Fruit fly (Drosophila melanogaster) whole organism, embryonic: ENCODE measurements around the gene stwl.

ENCODE experiments used
- ATbp ChIP-seq: fragments of 200-800 bp; sonication (Bioruptor generic); optimal IDR thresholded peaks from 2 replicates; lab custom pipeline; 2017; ENCODE audit warnings: missing biosample characterization, mild to moderate bottlenecking, missing genetic modification characterization, missing genetic modification reagents
- Asciz ChIP-seq: fragments of 200-800 bp; sonication (Bioruptor generic); optimal IDR thresholded peaks from 2 replicates; lab custom pipeline; 2017; ENCODE audit warnings: missing biosample characterization, mild to moderate bottlenecking, missing genetic modification characterization, missing genetic modification reagents
- Atf6 ChIP-seq: fragments of 200-800 bp; sonication (Bioruptor generic); IDR thresholded peaks from 2 replicates; pipeline ENCODE4 v1.3.6; 2022; ENCODE audit warnings: missing biosample characterization, missing genetic modification characterization
- Blimp-1 ChIP-seq: fragments of 200-800 bp; sonication (Bioruptor generic); optimal IDR thresholded peaks from 3 replicates; lab custom pipeline; 2018; ENCODE audit warnings: missing biosample characterization, missing genetic modification characterization, mild to moderate bottlenecking, moderate library complexity, missing genetic modification reagents
- CG10431 ChIP-seq: fragments of 200-800 bp; sonication (Bioruptor generic); optimal IDR thresholded peaks from 3 replicates; lab custom pipeline; 2018; ENCODE audit warnings: missing biosample characterization, mild to moderate bottlenecking, missing genetic modification characterization
- CG10543 ChIP-seq: fragments of 200-800 bp; sonication (Bioruptor generic); optimal IDR thresholded peaks from 3 replicates; lab custom pipeline; 2017; ENCODE audit warnings: missing biosample characterization, mild to moderate bottlenecking, missing genetic modification characterization, moderate library complexity
- CG11398 ChIP-seq: fragments of 200-800 bp; sonication (Bioruptor generic); optimal IDR thresholded peaks from 2 replicates; lab custom pipeline; 2016; ENCODE audit warnings: missing biosample characterization, missing genetic modification characterization
- CG12236 ChIP-seq: fragments of 200-800 bp; sonication (Bioruptor generic); optimal IDR thresholded peaks from 2 replicates; lab custom pipeline; 2016; ENCODE audit warnings: missing biosample characterization, missing genetic modification characterization
- CG12391 ChIP-seq: fragments of 200-800 bp; sonication (Bioruptor generic); optimal IDR thresholded peaks from 3 replicates; lab custom pipeline; 2018; ENCODE audit warnings: missing biosample characterization, mild to moderate bottlenecking, missing genetic modification characterization, moderate library complexity
- CG14710 ChIP-seq: fragments of 200-800 bp; sonication (Bioruptor generic); optimal IDR thresholded peaks from 3 replicates; lab custom pipeline; 2019; ENCODE audit warnings: missing biosample characterization, mild to moderate bottlenecking, missing genetic modification characterization, moderate library complexity
- CG16863 ChIP-seq: fragments of 200-800 bp; sonication (Bioruptor generic); optimal IDR thresholded peaks from 3 replicates; lab custom pipeline; 2016; ENCODE audit warnings: missing biosample characterization, missing genetic modification characterization
- CG17328 ChIP-seq: fragments of 200-800 bp; sonication (Bioruptor generic); IDR thresholded peaks from 2 replicates; pipeline ENCODE4 v1.3.6; 2022; ENCODE audit warnings: missing biosample characterization, missing genetic modification characterization
- CG18011 ChIP-seq: fragments of 200-800 bp; sonication (Bioruptor generic); optimal IDR thresholded peaks from 2 replicates; lab custom pipeline; 2017; ENCODE audit warnings: missing biosample characterization, missing genetic modification characterization, mild to moderate bottlenecking, moderate library complexity, missing genotype
- CG18599 ChIP-seq: fragments of 200-800 bp; sonication (Bioruptor generic); optimal IDR thresholded peaks from 3 replicates; lab custom pipeline; 2017; ENCODE audit warnings: missing biosample characterization, missing genetic modification characterization, mild to moderate bottlenecking, moderate library complexity, missing genetic modification reagents
- CG18619 ChIP-seq: fragments of 200-800 bp; sonication (Bioruptor generic); optimal IDR thresholded peaks from 3 replicates; lab custom pipeline; 2017; ENCODE audit warnings: missing biosample characterization, mild to moderate bottlenecking, missing genetic modification characterization
- CG2120 ChIP-seq: fragments of 200-800 bp; sonication (Bioruptor generic); optimal IDR thresholded peaks from 3 replicates; lab custom pipeline; 2016; ENCODE audit warnings: missing biosample characterization, missing genetic modification characterization
- CG31388 ChIP-seq: fragments of 200-800 bp; sonication (Bioruptor generic); optimal IDR thresholded peaks from 2 replicates; lab custom pipeline; 2016; ENCODE audit warnings: missing biosample characterization, missing genetic modification characterization
- CG4328 ChIP-seq: fragments of 200-800 bp; sonication (Bioruptor generic); optimal IDR thresholded peaks from 3 replicates; lab custom pipeline; 2017; ENCODE audit warnings: missing biosample characterization, missing genetic modification reagents, missing genetic modification characterization
- CG6175 ChIP-seq: fragments of 200-800 bp; sonication (Bioruptor generic); IDR thresholded peaks from 3 replicates; pipeline ENCODE4 v1.3.6; 2022; ENCODE audit warnings: missing biosample characterization, missing genetic modification characterization
- CG6813 ChIP-seq: fragments of 200-800 bp; sonication (Bioruptor generic); optimal IDR thresholded peaks from 2 replicates; lab custom pipeline; 2017; ENCODE audit warnings: missing biosample characterization, missing genetic modification characterization, mild to moderate bottlenecking, moderate library complexity, missing genetic modification reagents
- CG8924 ChIP-seq: fragments of 200-800 bp; optimal IDR thresholded peaks from 3 replicates; lab custom pipeline; 2019; ENCODE audit warnings: missing biosample characterization, mild to moderate bottlenecking, missing genetic modification characterization, moderate library complexity
- CG9876 ChIP-seq: fragments of 200-800 bp; sonication (Bioruptor generic); optimal IDR thresholded peaks from 2 replicates; lab custom pipeline; 2016; ENCODE audit warnings: missing biosample characterization, missing genetic modification characterization
- CoRest ChIP-seq: fragments of 200-800 bp; sonication (Bioruptor generic); optimal IDR thresholded peaks from 3 replicates; lab custom pipeline; 2018; ENCODE audit warnings: missing biosample characterization, mild to moderate bottlenecking, missing genetic modification characterization, moderate library complexity
- CrebB ChIP-seq: fragments of 200-800 bp; sonication (Bioruptor generic); optimal IDR thresholded peaks from 3 replicates; lab custom pipeline; 2018; ENCODE audit warnings: missing biosample characterization, mild to moderate bottlenecking, missing genetic modification characterization
- Dfd ChIP-seq, 2 experiments: fragments of >200 bp; optimal IDR thresholded peaks; 2 replicates each; lab custom pipeline; 2017; ENCODE audit warnings: missing biosample characterization in 2 of 2, missing genetic modification characterization in 2 of 2
- Drgx ChIP-seq: fragments of 200-800 bp; sonication (Bioruptor generic); IDR thresholded peaks from 2 replicates; pipeline ENCODE4 v1.3.6; 2022; ENCODE audit warnings: missing biosample characterization, missing genetic modification characterization
- Hmr ChIP-seq: fragments of 200-800 bp; sonication (Bioruptor generic); optimal IDR thresholded peaks from 3 replicates; lab custom pipeline; 2017; ENCODE audit warnings: mild to moderate bottlenecking, missing biosample characterization, missing genetic modification reagents, missing genetic modification characterization
- MTF-1 ChIP-seq: fragments of 200-800 bp; sonication (Bioruptor generic); optimal IDR thresholded peaks from 2 replicates; lab custom pipeline; 2018; ENCODE audit warnings: missing biosample characterization, mild to moderate bottlenecking, missing genetic modification characterization, borderline replicate concordance
- Meics ChIP-seq: fragments of 200-800 bp; sonication (Bioruptor generic); optimal IDR thresholded peaks from 2 replicates; lab custom pipeline; 2017; ENCODE audit warnings: missing biosample characterization, mild to moderate bottlenecking, missing genetic modification characterization
- NFAT ChIP-seq: fragments of 200-800 bp; sonication (Bioruptor generic); IDR thresholded peaks from 2 replicates; pipeline ENCODE4 v1.3.6; 2022; ENCODE audit warnings: missing biosample characterization, missing genetic modification characterization
- Nf-YB ChIP-seq: fragments of 200-800 bp; sonication (Bioruptor generic); optimal IDR thresholded peaks from 3 replicates; lab custom pipeline; 2019; ENCODE audit warnings: missing biosample characterization, mild to moderate bottlenecking, missing genetic modification characterization, moderate library complexity
- PHDP ChIP-seq: fragments of 200-800 bp; sonication (Bioruptor generic); optimal IDR thresholded peaks from 3 replicates; lab custom pipeline; 2018; ENCODE audit warnings: missing biosample characterization, mild to moderate bottlenecking, missing genetic modification characterization, moderate library complexity
- Rx ChIP-seq: fragments of 200-800 bp; sonication (Bioruptor generic); IDR thresholded peaks from 2 replicates; pipeline ENCODE4 v1.3.6; 2022; ENCODE audit warnings: missing biosample characterization, missing genetic modification characterization
- Stat92E ChIP-seq, 3 experiments: fragments of >200 bp in 2 of 3; fragments of 200-800 bp in 1 of 3; sonication (Bioruptor generic) in 1 of 3; optimal IDR thresholded peaks; 2 replicates each; lab custom pipeline; 2017 to 2019; ENCODE audit warnings: missing biosample characterization in 3 of 3, missing genetic modification characterization in 3 of 3, mild to moderate bottlenecking in 1 of 3, moderate library complexity in 1 of 3
- abd-A ChIP-seq: fragments of 200-800 bp; sonication (Bioruptor generic); optimal IDR thresholded peaks from 3 replicates; lab custom pipeline; 2019; ENCODE audit warnings: missing biosample characterization, mild to moderate bottlenecking, missing genetic modification characterization, moderate library complexity
- ac ChIP-seq: fragments of 200-800 bp; sonication (Bioruptor generic); optimal IDR thresholded peaks from 3 replicates; lab custom pipeline; 2017; ENCODE audit warnings: missing biosample characterization, mild to moderate bottlenecking, missing genetic modification characterization
- croc ChIP-seq: fragments of 200-800 bp; sonication (Bioruptor generic); conservative IDR thresholded peaks from 3 replicates; pipeline ENCODE4 v1.3.6; 2022; ENCODE audit warnings: missing biosample characterization, missing genetic modification characterization
- crol ChIP-seq: fragments of 200-800 bp; sonication (Bioruptor generic); IDR thresholded peaks from 2 replicates; pipeline ENCODE4 v1.3.6; 2022; ENCODE audit warnings: missing biosample characterization, missing genetic modification characterization
- crp ChIP-seq, 2 experiments: fragments of 200-800 bp; sonication (Bioruptor generic); optimal IDR thresholded peaks; 2 replicates in 1 of 2; 3 replicates in 1 of 2; lab custom pipeline; 2017; ENCODE audit warnings: missing biosample characterization in 2 of 2, missing genetic modification characterization in 2 of 2, mild to moderate bottlenecking in 1 of 2, moderate library complexity in 1 of 2
- dmrt11E ChIP-seq: fragments of 200-800 bp; sonication (Bioruptor generic); optimal IDR thresholded peaks from 3 replicates; lab custom pipeline; 2018; ENCODE audit warnings: missing biosample characterization, mild to moderate bottlenecking, missing genetic modification characterization, moderate library complexity
- hkb ChIP-seq, 2 experiments: fragments of 200-800 bp in 1 of 2; fragments of >200 bp in 1 of 2; sonication (Bioruptor generic) in 1 of 2; IDR thresholded peaks in 1 of 2; optimal IDR thresholded peaks in 1 of 2; 2 replicates each; pipeline versions ENCODE4 v1.3.6 to Lab custom; 2017 to 2022; ENCODE audit warnings: missing biosample characterization in 1 of 2, missing genetic modification characterization in 1 of 2
- lola ChIP-seq, 3 experiments: fragments of >200 bp in 2 of 3; fragments of 200-800 bp in 1 of 3; sonication (Bioruptor generic) in 1 of 3; optimal IDR thresholded peaks; 2 replicates each; lab custom pipeline; 2017 to 2019; ENCODE audit warnings: missing biosample characterization in 3 of 3, missing genetic modification characterization in 3 of 3, mild to moderate bottlenecking in 1 of 3, moderate library complexity in 1 of 3
- p53 ChIP-seq: fragments of 200-800 bp; sonication (Bioruptor generic); optimal IDR thresholded peaks from 2 replicates; lab custom pipeline; 2016; ENCODE audit warnings: missing biosample characterization, missing genetic modification characterization
- pan ChIP-seq, 4 experiments: fragments of >200 bp in 3 of 4; fragments of 200-800 bp in 1 of 4; sonication (Bioruptor generic) in 1 of 4; optimal IDR thresholded peaks in 3 of 4; IDR thresholded peaks in 1 of 4; 2 replicates each; pipeline versions ENCODE4 v1.3.6 to Lab custom; 2017 to 2022; ENCODE audit warnings: missing biosample characterization in 2 of 4, missing genetic modification characterization in 2 of 4, mixed read lengths in 1 of 4
- pho ChIP-seq: fragments of 200-800 bp; sonication (Bioruptor generic); optimal IDR thresholded peaks from 2 replicates; lab custom pipeline; 2016; ENCODE audit warnings: missing biosample characterization, missing genetic modification characterization
- vvl ChIP-seq: fragments of 200-800 bp; sonication (Bioruptor generic); IDR thresholded peaks from 2 replicates; pipeline ENCODE4 v1.3.6; 2022; ENCODE audit warnings: missing biosample characterization, missing genetic modification characterization
- wek ChIP-seq: fragments of 200-800 bp; sonication (Bioruptor generic); optimal IDR thresholded peaks from 3 replicates; lab custom pipeline; 2018; ENCODE audit warnings: missing biosample characterization, mild to moderate bottlenecking, missing genetic modification characterization, moderate library complexity

Gene stwl

DNA sequence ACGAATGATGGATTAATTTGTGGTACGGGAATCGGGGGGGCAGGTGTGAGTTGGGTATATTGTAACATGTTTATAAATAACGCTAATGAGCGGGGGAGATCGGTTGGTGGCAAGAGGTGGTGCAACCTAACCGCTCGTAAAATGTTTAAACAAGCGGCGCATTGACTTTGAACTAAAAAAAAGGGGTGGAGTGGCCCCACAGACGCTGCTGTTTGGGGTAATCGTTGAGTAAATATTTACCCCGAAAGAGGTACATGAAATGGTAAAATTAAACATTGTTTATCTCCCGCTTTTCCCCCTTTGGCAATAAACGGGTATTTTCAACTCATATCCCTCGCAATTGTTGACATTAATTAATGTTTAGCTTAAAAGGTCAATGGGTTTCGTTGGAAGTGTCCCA is 43.6 kb downstream of the stwl start (continued):
- peak; percentile 30; the same call in 1 of the 2 replicates for TF ChIP-seq CG17328 (GFP tag; lab: Robert Waterston, UW)
- TF ChIP-seq ATbp (GFP tag; lab: Kevin White, UChicago): peak; percentile 89
- peak; percentile 77 for TF ChIP-seq CG10543
- TF ChIP-seq wek (GFP tag; lab: Kevin White, UChicago): peak; percentile 77
- no peak for TF ChIP-seq Dfd (GFP tag; optimal IDR thresholded peaks at IDR 0.05; lab: Kevin White, UChicago)
- TF ChIP-seq croc (GFP tag; lab: Robert Waterston, UW): no peak
- no peak for TF ChIP-seq NFAT
- peak; percentile 91 for TF ChIP-seq crol (GFP tag; lab: Robert Waterston, UW)
- peak; percentile 13 for TF ChIP-seq CG9876 (GFP tag; lab: Kevin White, UChicago)
- TF ChIP-seq pan (optimal IDR thresholded peaks at IDR 0.05; lab: Kevin White, UChicago): no peak
- peak in 1 of 2 experiments; percentile 70 for TF ChIP-seq pan (GFP tag; optimal IDR thresholded peaks at IDR 0.05 in 1 of 2, IDR thresholded peaks at IDR 0.05 in 1 of 2)
- peak; percentile 39 for TF ChIP-seq abd-A (tag; lab: Kevin White, UChicago)
- TF ChIP-seq CrebB: peak; percentile 78
- peak; percentile 65; the same call in 1 of the 2 replicates for TF ChIP-seq vvl
- peak; percentile 46 for TF ChIP-seq Nf-YB (GFP tag; lab: Kevin White, UChicago)
- peak in 1 of 3 experiments; percentile 4 for TF ChIP-seq Stat92E (GFP tag; optimal IDR thresholded peaks at IDR 0.05; lab: Kevin White, UChicago)
- peak; percentile 81 for TF ChIP-seq CG10431 (GFP tag; lab: Kevin White, UChicago)
- peak; percentile 80 for TF ChIP-seq MTF-1 (GFP tag; lab: Kevin White, UChicago)
- TF ChIP-seq Blimp-1 (GFP tag; lab: Kevin White, UChicago): peak; percentile 73
- TF ChIP-seq Asciz (GFP tag; lab: Kevin White, UChicago): peak; percentile 91
- peak; percentile 44 for TF ChIP-seq Hmr (GFP tag; lab: Kevin White, UChicago)
- no peak for TF ChIP-seq CG31388 (GFP tag; lab: Kevin White, UChicago)
- peak; percentile 73 for TF ChIP-seq dmrt11E (tag; lab: Kevin White, UChicago)
- no peak for TF ChIP-seq Drgx (GFP tag; lab: Robert Waterston, UW)
- no peak for TF ChIP-seq CG2120
- TF ChIP-seq crp (GFP tag; optimal IDR thresholded peaks at IDR 0.05; lab: Kevin White, UChicago): peak in 1 of 2 experiments; percentile 10
- peak in 1 of 3 experiments; percentile 68 for TF ChIP-seq lola (GFP tag; optimal IDR thresholded peaks at IDR 0.05; lab: Kevin White, UChicago)
- TF ChIP-seq CG12391 (tag; lab: Kevin White, UChicago): peak; percentile 36
- peak; percentile 11 for TF ChIP-seq CG11398 (GFP tag; lab: Kevin White, UChicago)
- TF ChIP-seq CG6813: peak; percentile 81
- TF ChIP-seq CG14710 (tag; lab: Kevin White, UChicago): peak; percentile 69
- TF ChIP-seq CG18599 (GFP tag; lab: Kevin White, UChicago): peak; percentile 43
- peak; percentile 64 for TF ChIP-seq CG4328 (GFP tag; lab: Kevin White, UChicago)
- peak; percentile 49 for TF ChIP-seq CG8924
- peak; percentile 48 for TF ChIP-seq CG12236 (GFP tag; lab: Kevin White, UChicago)
- TF ChIP-seq hkb (optimal IDR thresholded peaks at IDR 0.05; lab: Kevin White, UChicago): no peak
- TF ChIP-seq hkb (GFP tag; IDR thresholded peaks at IDR 0.05; lab: Robert Waterston, UW): 0 out of 2 replicates have a peak, but pooled peaks have one; percentile 56
- TF ChIP-seq Rx (GFP tag; lab: Robert Waterston, UW): no peak
- TF ChIP-seq CG18011 (GFP tag; lab: Kevin White, UChicago): no peak
- peak; percentile 32 for TF ChIP-seq CoRest
- TF ChIP-seq CG18619 (GFP tag; lab: Kevin White, UChicago): peak; percentile 61
- TF ChIP-seq Atf6 (GFP tag; lab: Robert Waterston, UW): 0 out of 2 replicates have a peak, but pooled peaks have one; percentile 43
- TF ChIP-seq CG6175 (GFP tag; lab: Robert Waterston, UW): peak; percentile 61; the same call in 2 of the 3 replicates
- no peak for TF ChIP-seq p53
- TF ChIP-seq PHDP (tag; lab: Kevin White, UChicago): peak; percentile 80
- TF ChIP-seq ac (GFP tag; lab: Kevin White, UChicago): peak; percentile 68
- TF ChIP-seq pho (GFP tag; lab: Kevin White, UChicago): no peak
- TF ChIP-seq Meics (GFP tag; lab: Kevin White, UChicago): peak; percentile 27
- peak; percentile 32 for TF ChIP-seq CG16863 (GFP tag; lab: Kevin White, UChicago)
